Worm (Caenorhabditis elegans) whole organism, late embryonic: ENCODE measurements around the gene ppm-1.G.

Experiments
- C08G9.2 ChIP-seq: sonication (generic microtip); optimal IDR thresholded peaks from 2 replicates; lab custom pipeline; 2016; ENCODE audit warnings: mild to moderate bottlenecking, missing genetic modification characterization, moderate library complexity, missing compliant biosample characterization
- C38D4.7 ChIP-seq: fragments of 200-800 bp; sonication (Bioruptor generic); optimal IDR thresholded peaks from 2 replicates; lab custom pipeline; 2018; ENCODE audit warnings: mild to moderate bottlenecking, missing genetic modification characterization, moderate library complexity, missing compliant biosample characterization
- K09A11.1 ChIP-seq: sonication (generic microtip); optimal IDR thresholded peaks from 2 replicates; lab custom pipeline; 2017; ENCODE audit warnings: antibody characterized with exemption, mild to moderate bottlenecking, missing genetic modification characterization, missing compliant biosample characterization; ENCODE audit not compliant: insufficient read depth
- T23F11.4 ChIP-seq: fragments of 200-800 bp; sonication (Bioruptor generic); optimal IDR thresholded peaks from 2 replicates; lab custom pipeline; 2018; ENCODE audit warnings: mild to moderate bottlenecking, missing genetic modification characterization, missing compliant biosample characterization
- Y22D7AL.16 ChIP-seq: sonication (generic microtip); optimal IDR thresholded peaks from 2 replicates; lab custom pipeline; 2016; ENCODE audit warnings: missing genetic modification characterization, missing compliant biosample characterization
- ahr-1 ChIP-seq: sonication (generic microtip); optimal IDR thresholded peaks from 2 replicates; lab custom pipeline; 2016; ENCODE audit warnings: missing genetic modification characterization, missing compliant biosample characterization
- ama-1 ChIP-seq: fragments of 150-350 bp; optimal IDR thresholded peaks from 2 replicates; lab custom pipeline; 2014
- ceh-14 ChIP-seq: sonication (generic microtip); optimal IDR thresholded peaks from 2 replicates; lab custom pipeline; 2016; ENCODE audit warnings: missing genotype, missing genetic modification characterization, missing compliant biosample characterization
- ceh-18 ChIP-seq: sonication (generic microtip); optimal IDR thresholded peaks from 2 replicates; lab custom pipeline; 2016; ENCODE audit warnings: missing genetic modification characterization, missing compliant biosample characterization
- ceh-24 ChIP-seq: sonication (generic microtip); optimal IDR thresholded peaks from 2 replicates; lab custom pipeline; 2016; ENCODE audit warnings: mild to moderate bottlenecking, missing genetic modification characterization, missing compliant biosample characterization
- ceh-30 ChIP-seq: fragments of 150-350 bp; optimal IDR thresholded peaks from 2 replicates; lab custom pipeline; 2014; ENCODE audit warnings: missing biosample characterization, missing genetic modification characterization
- ceh-31 ChIP-seq: sonication (generic microtip); optimal IDR thresholded peaks from 2 replicates; lab custom pipeline; 2016; ENCODE audit warnings: missing genetic modification characterization, missing compliant biosample characterization
- ceh-34 ChIP-seq: sonication (generic microtip); optimal IDR thresholded peaks from 2 replicates; lab custom pipeline; 2016; ENCODE audit warnings: mild to moderate bottlenecking, missing genetic modification characterization, missing compliant biosample characterization
- ceh-45 ChIP-seq: fragments of 200-800 bp; sonication (Bioruptor generic); IDR thresholded peaks from 2 replicates; pipeline ENCODE4 v1.3.6; 2022; ENCODE audit warnings: missing genetic modification reagents, missing genetic modification characterization, missing compliant biosample characterization
- ceh-48 ChIP-seq: sonication (generic microtip); optimal IDR thresholded peaks from 2 replicates; lab custom pipeline; 2016; ENCODE audit warnings: missing genetic modification characterization, inconsistent platforms, missing compliant biosample characterization
- ceh-6 ChIP-seq: fragments of 200-800 bp; sonication (Bioruptor generic); optimal IDR thresholded peaks from 2 replicates; lab custom pipeline; 2018; ENCODE audit warnings: mild to moderate bottlenecking, missing genetic modification characterization, missing compliant biosample characterization
- che-1 ChIP-seq: sonication (generic microtip); optimal IDR thresholded peaks from 2 replicates; lab custom pipeline; 2016; ENCODE audit warnings: mild to moderate bottlenecking, missing genetic modification characterization, missing compliant biosample characterization
- dve-1 ChIP-seq: sonication (generic microtip); optimal IDR thresholded peaks from 2 replicates; lab custom pipeline; 2017; ENCODE audit warnings: antibody characterized with exemption, mild to moderate bottlenecking, missing genetic modification characterization, missing compliant biosample characterization
- elt-2 ChIP-seq: sonication (generic microtip); optimal IDR thresholded peaks from 2 replicates; lab custom pipeline; 2016; ENCODE audit warnings: missing genetic modification reagents, missing genetic modification characterization, missing compliant biosample characterization
- elt-4 ChIP-seq: sonication (generic microtip); optimal IDR thresholded peaks from 2 replicates; lab custom pipeline; 2016; ENCODE audit warnings: missing genetic modification characterization, missing compliant biosample characterization
- ets-4 ChIP-seq: sonication (generic microtip); optimal IDR thresholded peaks from 2 replicates; lab custom pipeline; 2016; ENCODE audit warnings: missing genetic modification characterization, missing compliant biosample characterization
- eyg-1 ChIP-seq: sonication (generic microtip); optimal IDR thresholded peaks from 2 replicates; lab custom pipeline; 2016; ENCODE audit warnings: missing genotype, missing genetic modification characterization, missing compliant biosample characterization
- gmeb-2 ChIP-seq: sonication (generic microtip); optimal IDR thresholded peaks from 2 replicates; lab custom pipeline; 2016; ENCODE audit warnings: missing genetic modification characterization, inconsistent platforms, missing compliant biosample characterization
- hlh-13 ChIP-seq: fragments of 200-800 bp; sonication (Bioruptor generic); optimal IDR thresholded peaks from 2 replicates; lab custom pipeline; 2018; ENCODE audit warnings: mild to moderate bottlenecking, missing genetic modification characterization, missing compliant biosample characterization
- hlh-15 ChIP-seq: sonication (generic microtip); optimal IDR thresholded peaks from 2 replicates; lab custom pipeline; 2016; ENCODE audit warnings: missing genetic modification characterization, missing compliant biosample characterization
- hlh-30 ChIP-seq: sonication (generic microtip); optimal IDR thresholded peaks from 2 replicates; lab custom pipeline; 2017; ENCODE audit warnings: antibody characterized with exemption, missing genetic modification characterization, missing compliant biosample characterization; ENCODE audit not compliant: insufficient read depth
- hlh-6 ChIP-seq: sonication (generic microtip); optimal IDR thresholded peaks from 2 replicates; lab custom pipeline; 2016; ENCODE audit warnings: missing genotype, missing genetic modification characterization, missing compliant biosample characterization
- hlh-8 ChIP-seq: sonication (generic microtip); optimal IDR thresholded peaks from 2 replicates; lab custom pipeline; 2016; ENCODE audit warnings: missing genotype, missing genetic modification characterization, missing compliant biosample characterization
- lim-6 ChIP-seq: sonication (generic microtip); optimal IDR thresholded peaks from 2 replicates; lab custom pipeline; 2016; ENCODE audit warnings: missing genetic modification characterization, missing compliant biosample characterization
- lin-11 ChIP-seq: fragments of 200-800 bp; sonication (Bioruptor generic); optimal IDR thresholded peaks from 2 replicates; lab custom pipeline; 2018; ENCODE audit warnings: mild to moderate bottlenecking, missing genetic modification characterization, missing compliant biosample characterization
- madf-2 ChIP-seq: sonication (generic microtip); optimal IDR thresholded peaks from 2 replicates; lab custom pipeline; 2017; ENCODE audit warnings: missing genetic modification characterization, missing compliant biosample characterization
- mec-3 ChIP-seq: sonication (generic microtip); optimal IDR thresholded peaks from 2 replicates; lab custom pipeline; 2016; ENCODE audit warnings: borderline replicate concordance, missing genetic modification characterization, missing compliant biosample characterization
- nfya-1 ChIP-seq: sonication (generic microtip); optimal IDR thresholded peaks from 2 replicates; lab custom pipeline; 2017; ENCODE audit warnings: missing genetic modification characterization, mild to moderate bottlenecking, missing compliant biosample characterization, antibody characterized with exemption, moderate library complexity
- nhr-232 ChIP-seq: sonication (generic microtip); optimal IDR thresholded peaks from 2 replicates; lab custom pipeline; 2016; ENCODE audit warnings: missing genetic modification characterization, missing compliant biosample characterization
- npax-4 ChIP-seq: sonication (generic microtip); optimal IDR thresholded peaks from 2 replicates; lab custom pipeline; 2016; ENCODE audit warnings: missing genetic modification characterization, missing compliant biosample characterization
- odd-2 ChIP-seq: sonication (generic microtip); optimal IDR thresholded peaks from 2 replicates; lab custom pipeline; 2017; ENCODE audit warnings: antibody characterized with exemption, mild to moderate bottlenecking, missing genetic modification characterization, missing compliant biosample characterization
- pag-3 ChIP-seq: sonication (generic microtip); optimal IDR thresholded peaks from 2 replicates; lab custom pipeline; 2016; ENCODE audit warnings: missing compliant biosample characterization, missing genetic modification characterization, borderline replicate concordance
- pax-1 ChIP-seq: fragments of 150-350 bp; optimal IDR thresholded peaks from 2 replicates; lab custom pipeline; 2014; ENCODE audit warnings: missing biosample characterization, missing genetic modification characterization
- pha-2 ChIP-seq: sonication (generic microtip); optimal IDR thresholded peaks from 2 replicates; lab custom pipeline; 2017; ENCODE audit warnings: mild to moderate bottlenecking, missing genetic modification characterization, missing compliant biosample characterization
- pha-4 ChIP-seq: fragments of 150-350 bp; optimal IDR thresholded peaks from 2 replicates; lab custom pipeline; 2018; ENCODE audit warnings: missing biosample characterization, missing genetic modification reagents, missing genetic modification characterization
- pqm-1 ChIP-seq: sonication (generic microtip); optimal IDR thresholded peaks from 2 replicates; lab custom pipeline; 2016; ENCODE audit warnings: missing genetic modification characterization, missing compliant biosample characterization
- rnt-1 ChIP-seq: sonication (generic microtip); optimal IDR thresholded peaks from 2 replicates; lab custom pipeline; 2016; ENCODE audit warnings: missing genetic modification characterization, missing compliant biosample characterization
- sdc-2 ChIP-seq: sonication (generic microtip); optimal IDR thresholded peaks from 2 replicates; lab custom pipeline; 2016; ENCODE audit warnings: missing genotype, missing genetic modification characterization, missing compliant biosample characterization
- sox-2 ChIP-seq: fragments of 200-800 bp; sonication (Bioruptor generic); IDR thresholded peaks from 2 replicates; pipeline ENCODE4 v1.3.6; 2022; ENCODE audit warnings: missing genetic modification reagents, missing genetic modification characterization, missing compliant biosample characterization
- sox-4 ChIP-seq: sonication (generic microtip); optimal IDR thresholded peaks from 2 replicates; lab custom pipeline; 2017; ENCODE audit warnings: mild to moderate bottlenecking, missing genetic modification characterization, inconsistent platforms, missing compliant biosample characterization
- tbx-2 ChIP-seq: sonication (generic microtip); optimal IDR thresholded peaks from 2 replicates; lab custom pipeline; 2016; ENCODE audit warnings: missing genetic modification characterization, missing compliant biosample characterization
- tbx-7 ChIP-seq: sonication (generic microtip); optimal IDR thresholded peaks from 2 replicates; lab custom pipeline; 2016; ENCODE audit warnings: missing genotype, missing genetic modification characterization, missing compliant biosample characterization
- ttx-3 ChIP-seq: sonication (generic microtip); optimal IDR thresholded peaks from 2 replicates; lab custom pipeline; 2016; ENCODE audit warnings: missing genetic modification reagents, missing genetic modification characterization, missing compliant biosample characterization
- unc-3 ChIP-seq, 2 experiments: fragments of 200-800 bp in 1 of 2; sonication (Bioruptor generic) in 1 of 2; sonication (generic microtip) in 1 of 2; conservative IDR thresholded peaks in 1 of 2; optimal IDR thresholded peaks in 1 of 2; 2 replicates each; pipeline versions ENCODE4 v1.3.6 to Lab custom; 2016 to 2022; ENCODE audit warnings: missing compliant biosample characterization in 2 of 2, missing genetic modification characterization in 2 of 2, missing genetic modification reagents in 1 of 2
- unc-42 ChIP-seq: sonication (generic microtip); optimal IDR thresholded peaks from 2 replicates; lab custom pipeline; 2016; ENCODE audit warnings: missing genotype, missing genetic modification characterization, missing compliant biosample characterization
- unc-55 ChIP-seq: sonication (generic microtip); optimal IDR thresholded peaks from 2 replicates; lab custom pipeline; 2017; ENCODE audit warnings: missing biosample characterization, missing genetic modification reagents, missing genetic modification characterization
- unc-86 ChIP-seq: sonication (generic microtip); optimal IDR thresholded peaks from 2 replicates; lab custom pipeline; 2016; ENCODE audit warnings: missing genetic modification characterization, missing compliant biosample characterization
- zip-5 ChIP-seq: sonication (generic microtip); optimal IDR thresholded peaks from 2 replicates; lab custom pipeline; 2016; ENCODE audit warnings: missing genetic modification characterization, missing compliant biosample characterization

Gene ppm-1.G

DNA sequence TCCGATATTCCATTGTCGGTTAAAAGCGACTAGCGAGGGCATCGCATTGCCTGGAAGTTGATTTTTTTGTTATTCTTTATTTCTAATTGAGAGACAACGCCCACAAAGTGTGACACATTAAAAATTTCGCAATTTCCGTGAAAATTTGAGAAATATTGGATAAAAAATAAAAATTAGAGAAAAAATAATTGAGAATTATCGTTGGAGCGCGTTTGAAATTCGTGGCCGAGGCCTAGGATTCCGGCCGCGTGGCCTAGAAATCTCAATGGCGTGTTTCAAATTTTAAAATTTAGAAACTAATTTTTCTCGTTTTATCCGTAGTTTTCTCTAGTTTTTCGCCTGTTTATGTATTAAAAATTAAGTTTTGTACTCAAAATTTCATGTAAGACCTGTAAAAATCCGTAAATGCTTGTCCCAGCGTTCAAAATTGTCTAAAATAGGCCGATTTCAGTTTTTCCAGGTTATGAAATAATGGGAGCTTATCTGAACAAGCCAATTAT, at the start of gene ppm-1.G, which contains the start of gene dagl-2:
TSS of gene ppm-1.G (plus strand) at position 450 of the 500 bp plus-strand sequence.
TSS of gene dagl-2 (minus strand) at position 52 of the 500 bp plus-strand sequence.
- TF ChIP-seq hlh-8 (tag; lab: Kevin White, UChicago) (peak; percentile 42), ceh-34 (tag; lab: Kevin White, UChicago) (no peak), nhr-232 (tag; lab: Kevin White, UChicago) (no peak), pha-4 (tag; lab: Kevin White, UChicago) (no peak), hlh-6 (tag; lab: Kevin White, UChicago) (no peak), madf-2 (tag; lab: Kevin White, UChicago) (no peak), gmeb-2 (tag; lab: Kevin White, UChicago) (no peak), ttx-3 (tag; lab: Kevin White, UChicago) (no peak), zip-5 (peak; percentile 55), nfya-1 (peak; percentile 42), C08G9.2 (peak; percentile 81), pag-3 (tag; lab: Kevin White, UChicago) (no peak), unc-3 (GFP tag; conservative IDR thresholded peaks at IDR 0.05; lab: Robert Waterston, UW) (0 out of 2 replicates have a peak, but pooled peaks have one; percentile 36), unc-3 (tag; optimal IDR thresholded peaks at IDR 0.05; lab: Kevin White, UChicago) (peak; percentile 23), T23F11.4 (GFP tag; lab: Kevin White, UChicago) (no peak), unc-86 (tag; lab: Kevin White, UChicago) (peak; percentile 0), ets-4 (peak; percentile 63), odd-2 (tag; lab: Kevin White, UChicago) (no peak), ceh-45 (GFP tag; lab: Robert Waterston, UW) (no peak), ceh-24 (tag; lab: Kevin White, UChicago) (no peak), pha-2 (no peak), ama-1 (lab: Kevin White, UChicago) (no peak), ahr-1 (no peak), sox-2 (GFP tag; lab: Robert Waterston, UW) (no peak), K09A11.1 (no peak), pax-1 (tag; lab: Kevin White, UChicago) (peak; percentile 41), lin-11 (no peak), lim-6 (peak; percentile 39), unc-55 (no peak), mec-3 (no peak), che-1 (tag; lab: Kevin White, UChicago) (no peak), tbx-7 (tag; lab: Kevin White, UChicago) (peak; percentile 53), sox-4 (no peak), eyg-1 (no peak), ceh-30 (tag; lab: Kevin White, UChicago) (no peak), hlh-13 (GFP tag; lab: Kevin White, UChicago) (no peak), npax-4 (tag; lab: Kevin White, UChicago) (no peak), ceh-14 (tag; lab: Kevin White, UChicago) (peak; percentile 86), hlh-15 (tag; lab: Kevin White, UChicago) (no peak), dve-1 (tag; lab: Kevin White, UChicago) (no peak), elt-4 (tag; lab: Kevin White, UChicago) (no peak), tbx-2 (tag; lab: Kevin White, UChicago) (peak; percentile 84), ceh-31 (tag; lab: Kevin White, UChicago) (peak; percentile 92), ceh-48 (tag; lab: Kevin White, UChicago) (no peak), sdc-2 (tag; lab: Kevin White, UChicago) (peak; percentile 23), ceh-18 (tag; lab: Kevin White, UChicago) (peak; percentile 11), C38D4.7 (GFP tag; lab: Kevin White, UChicago) (no peak), unc-42 (tag; lab: Kevin White, UChicago) (peak; percentile 94), pqm-1 (peak; percentile 7), ceh-6 (GFP tag; lab: Kevin White, UChicago) (no peak), Y22D7AL.16 (tag; lab: Kevin White, UChicago) (no peak), rnt-1 (tag; lab: Kevin White, UChicago) (peak; percentile 37), hlh-30 (tag; lab: Kevin White, UChicago) (no peak), elt-2 (tag; lab: Kevin White, UChicago) (peak; percentile 71)
